Worm (Caenorhabditis elegans) whole organism, dauer: Measurements from ENCODE around the gene srh-137.

ENCODE experiments used
- unc-62 ChIP-seq: sonication (generic microtip); optimal IDR thresholded peaks from 2 replicates; lab custom pipeline; 2017; ENCODE audit warnings: missing biosample characterization, missing genetic modification reagents, missing genetic modification characterization

Gene srh-137

DNA sequence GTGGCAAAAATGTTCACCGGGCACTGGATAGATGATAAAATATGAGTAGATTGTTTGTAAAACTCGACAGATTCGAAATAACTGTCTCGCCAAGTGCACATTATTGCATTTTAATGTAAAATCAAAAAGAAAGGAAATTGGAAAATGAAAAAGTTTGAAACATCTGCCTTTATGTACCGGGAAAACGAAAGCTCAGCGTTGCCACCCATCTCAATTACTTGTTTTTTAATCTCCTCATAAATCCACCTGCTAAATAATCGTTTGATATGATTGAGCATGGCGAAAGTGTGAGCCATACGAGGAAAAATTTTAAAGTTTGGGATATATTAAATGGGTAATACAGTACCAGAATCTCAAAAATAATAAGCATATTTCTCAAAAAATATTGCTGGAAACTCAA lies at the start of gene srh-137:
Gene srh-137, minus strand, starts transcription at position 101 of the 400 bp plus-strand sequence.
- TF ChIP-seq unc-62, result no peak

DNA sequence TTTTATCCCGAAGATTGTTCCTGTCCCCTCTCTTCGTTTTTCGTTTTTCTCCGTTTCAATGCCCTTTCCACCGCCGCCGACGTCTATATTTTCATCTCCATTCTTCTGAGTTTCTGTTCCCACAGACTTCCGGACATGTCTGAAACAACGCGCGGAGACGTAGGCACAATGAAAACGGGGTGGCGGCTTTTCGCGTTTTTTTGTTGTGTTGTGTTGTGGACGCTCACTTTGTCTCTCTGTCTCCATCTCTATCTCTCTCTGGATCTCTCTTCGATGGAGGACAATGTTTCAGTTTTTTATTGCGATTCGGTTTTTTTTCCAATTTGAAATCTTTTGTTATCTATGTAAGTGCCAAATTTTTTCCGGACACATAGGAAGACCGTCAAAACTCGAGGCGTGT lies 43.5 kb upstream of the srh-137 start:
- no peak for TF ChIP-seq unc-62

DNA sequence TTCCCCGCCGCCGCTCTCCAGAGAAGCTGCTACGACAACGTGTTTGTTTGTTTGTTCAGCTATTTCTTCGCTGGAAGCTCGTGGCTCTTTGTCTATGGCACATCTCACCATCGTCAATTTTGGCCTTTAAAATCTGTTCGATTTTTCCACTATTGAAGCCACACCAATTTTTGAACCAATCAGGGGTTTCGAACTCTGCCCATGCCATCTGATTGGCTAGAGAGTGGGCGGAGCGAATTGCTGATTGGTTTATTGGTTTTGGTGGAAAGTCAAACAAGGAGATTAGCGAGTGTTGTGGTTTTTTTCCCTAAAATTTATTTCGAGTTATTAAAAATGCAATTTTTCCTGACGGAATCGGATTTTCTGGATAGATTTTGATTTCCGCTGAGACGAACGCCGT lies 39.7 kb upstream of the srh-137 start:
- no peak for TF ChIP-seq unc-62

DNA sequence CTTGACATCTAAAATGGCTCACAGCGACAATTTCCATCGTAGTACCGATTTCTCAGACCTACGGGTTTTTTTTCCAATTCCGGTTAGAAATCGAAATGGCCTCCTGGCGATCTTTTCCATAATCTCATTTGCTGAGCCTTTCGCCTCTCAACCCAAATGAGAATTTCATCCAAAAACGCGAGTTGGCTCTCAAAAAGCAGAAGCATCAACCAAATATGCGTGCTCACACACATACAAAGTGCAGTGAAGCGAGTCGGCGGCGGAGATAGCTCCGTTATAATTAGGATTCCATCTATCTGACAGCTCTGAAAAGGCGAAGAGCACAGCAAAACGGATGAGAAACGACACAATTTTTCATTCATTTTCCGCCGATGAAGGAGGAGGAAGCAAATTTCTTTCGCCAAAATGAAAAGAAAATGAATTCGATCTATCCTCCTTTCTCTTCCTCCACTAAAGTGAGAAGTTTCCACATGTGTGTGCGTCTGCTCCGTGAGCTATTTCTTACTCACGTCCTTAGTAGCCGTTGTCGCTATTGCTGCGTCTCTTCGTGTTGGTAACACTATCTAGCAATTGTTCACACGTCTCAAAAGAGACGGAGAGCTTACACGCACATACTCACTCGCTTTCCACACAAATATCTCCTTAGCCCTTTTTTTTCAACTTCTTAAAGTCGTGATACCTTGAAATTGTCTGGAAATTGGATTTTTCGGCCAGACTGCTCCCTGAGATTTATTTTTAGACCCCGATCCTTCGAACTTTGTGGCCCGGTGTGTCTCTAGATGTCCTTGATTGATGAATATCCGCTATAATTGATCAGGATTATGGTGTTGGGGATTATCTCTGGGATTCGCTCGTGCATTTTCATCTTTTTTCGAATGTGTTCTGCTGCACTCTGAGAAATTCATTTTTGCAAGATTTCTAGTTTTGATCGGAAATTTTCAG lies 35.9 kb upstream of the srh-137 start:
- no peak for TF ChIP-seq unc-62

DNA sequence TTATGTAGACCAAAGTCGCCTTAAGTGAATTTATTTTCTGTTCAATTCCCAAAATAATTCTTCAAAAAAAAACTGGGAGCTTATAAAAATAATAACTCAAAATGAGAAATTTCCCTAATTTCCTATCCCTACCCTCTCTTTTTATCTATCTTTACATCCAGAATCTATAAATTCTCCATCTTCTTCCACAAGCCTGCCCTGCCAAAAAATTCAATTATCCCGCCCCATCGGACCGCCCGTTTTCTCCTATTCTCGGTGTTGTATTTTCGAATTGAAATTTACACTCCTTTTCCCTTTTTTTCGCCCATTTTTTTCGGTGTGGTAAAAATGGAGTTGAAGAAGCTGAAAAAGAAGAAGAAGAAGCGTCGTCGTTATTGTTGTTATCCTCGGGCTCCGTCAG lies 33.0 kb upstream of the srh-137 start:
- TF ChIP-seq unc-62, result no peak

DNA sequence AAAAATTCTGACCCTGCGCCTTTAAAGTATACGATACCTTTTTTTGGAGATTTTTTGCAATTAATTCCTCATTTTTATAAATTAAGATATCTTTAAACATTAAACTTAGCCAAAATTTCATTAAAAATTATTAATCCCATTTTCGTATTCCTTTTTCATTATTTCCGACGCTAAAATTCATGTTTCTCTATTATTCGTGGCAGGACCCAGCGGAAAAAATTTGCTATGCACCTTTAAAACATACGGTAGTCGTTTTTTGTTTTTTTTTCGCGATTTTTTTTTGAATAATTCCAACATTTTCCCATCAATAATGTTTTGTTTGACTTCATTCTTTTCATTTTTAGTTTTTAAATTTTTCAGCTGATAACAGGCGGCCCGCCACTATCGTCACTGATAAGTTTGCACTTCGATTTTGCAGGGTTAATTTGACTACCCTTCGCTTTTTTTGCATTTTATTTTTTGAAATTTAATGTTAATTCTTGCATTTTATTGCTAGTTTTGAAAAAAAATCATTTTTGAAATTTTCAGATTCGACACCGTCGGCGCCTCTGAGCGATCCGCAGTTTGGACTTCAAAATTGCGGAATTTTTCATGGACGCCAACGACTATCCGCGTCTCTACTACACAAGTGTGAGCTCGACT lies 30.7 kb upstream of the srh-137 start, which contains the start of gene dkf-2:
Gene dkf-2, plus strand, starts transcription at position 592 of the 642 bp plus-strand sequence.
- TF ChIP-seq unc-62, result no peak

DNA sequence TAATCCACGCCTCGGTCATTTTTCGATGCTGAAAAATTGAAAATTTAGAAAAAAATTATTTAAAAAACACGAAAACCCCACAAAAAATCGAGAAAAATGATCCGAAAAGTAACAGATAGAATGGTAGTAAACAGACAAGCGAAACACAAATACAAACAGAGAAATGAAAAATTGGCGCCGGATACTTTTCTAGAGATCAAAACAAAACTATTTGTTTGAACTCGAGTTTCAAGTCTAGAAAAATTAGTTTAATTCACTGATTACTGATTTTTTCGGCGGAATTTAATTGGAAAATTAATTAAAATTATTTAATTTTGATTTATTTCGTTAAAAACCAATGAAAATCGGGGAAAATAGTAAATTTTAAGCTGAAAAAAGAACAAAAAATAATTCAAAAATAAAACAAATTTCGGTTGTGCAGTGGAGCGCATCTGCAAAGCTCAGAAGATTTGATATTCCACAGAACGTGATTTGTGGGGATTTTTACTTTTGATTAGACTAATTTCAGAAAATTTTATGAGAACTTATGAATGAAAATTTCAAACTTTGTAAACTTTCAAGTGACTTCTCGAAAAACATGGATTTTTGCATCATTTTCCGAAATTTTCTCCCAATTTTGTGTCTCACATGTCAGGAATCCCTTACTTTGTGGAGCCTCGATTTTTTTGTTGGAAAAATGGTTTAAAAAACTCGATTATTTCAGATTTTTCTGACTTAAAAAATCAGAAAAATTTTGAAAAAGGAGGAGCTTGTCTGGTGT lies 29.9 kb upstream of the srh-137 start, which contains the start of gene gyg-2:
Gene gyg-2, minus strand, starts transcription at position 28 of the 760 bp plus-strand sequence.
- TF ChIP-seq unc-62, result no peak

DNA sequence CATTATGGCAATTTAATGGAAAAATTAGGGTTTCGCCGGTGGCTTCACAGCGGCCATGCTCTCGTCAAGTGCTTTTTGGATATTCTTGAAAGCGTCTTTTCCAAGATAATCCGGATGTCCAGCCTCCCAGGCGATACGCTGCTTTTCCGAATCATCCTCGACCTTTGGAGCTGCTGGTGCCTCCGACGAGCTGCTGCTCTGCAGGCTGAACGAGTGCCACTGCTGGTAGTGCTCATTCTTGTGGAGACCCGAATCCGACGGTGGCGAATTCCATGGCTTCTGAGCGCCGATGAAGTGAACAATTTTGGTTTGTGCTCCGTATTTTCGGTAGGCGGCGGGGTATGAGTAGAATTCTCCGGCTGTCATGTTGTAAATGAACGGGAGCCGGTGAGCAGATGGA lies 28.7 kb upstream of the srh-137 start:
- no peak for TF ChIP-seq unc-62

DNA sequence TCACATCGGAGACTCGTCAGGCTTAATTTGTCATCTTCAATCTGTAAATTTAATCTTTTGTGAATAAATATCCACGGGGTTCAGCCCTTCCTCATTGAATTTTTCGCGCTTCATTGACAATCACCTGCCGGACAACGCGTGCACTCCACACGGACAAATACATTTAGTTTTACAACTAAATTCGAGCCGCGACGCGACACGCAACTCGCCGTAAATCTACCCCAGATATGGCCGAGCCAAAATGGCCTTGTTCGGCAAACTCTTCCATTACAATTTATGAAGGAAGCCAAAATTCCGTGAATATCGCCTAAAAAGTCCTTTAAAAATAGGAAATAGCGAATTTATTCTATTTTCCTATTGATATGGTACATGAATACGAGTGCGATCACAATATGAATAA lies 28.3 kb upstream of the srh-137 start:
- TF ChIP-seq unc-62, result no peak

DNA sequence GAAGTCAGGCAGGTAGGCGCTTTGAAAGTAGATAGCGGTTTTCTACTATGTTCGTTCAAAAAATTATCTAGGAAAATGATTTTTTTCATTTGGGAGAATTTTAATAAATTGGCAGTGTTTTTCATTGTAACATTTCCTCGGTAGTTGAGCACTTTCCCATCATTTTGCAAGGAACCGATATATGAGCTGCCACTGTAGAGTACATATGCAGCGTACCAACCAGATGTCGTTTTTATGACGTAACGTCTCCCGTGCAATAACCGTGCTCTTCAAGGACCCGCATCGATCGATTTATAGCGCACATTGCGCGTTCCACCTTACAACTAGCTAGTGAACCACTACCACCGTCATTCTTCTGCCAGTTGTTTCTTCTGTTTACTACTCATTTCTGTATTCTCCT lies 25.6 kb upstream of the srh-137 start, which contains the start of gene T25E12.6:
Gene T25E12.6, plus strand, starts transcription at position 301 of the 400 bp plus-strand sequence.
- no peak for TF ChIP-seq unc-62

DNA sequence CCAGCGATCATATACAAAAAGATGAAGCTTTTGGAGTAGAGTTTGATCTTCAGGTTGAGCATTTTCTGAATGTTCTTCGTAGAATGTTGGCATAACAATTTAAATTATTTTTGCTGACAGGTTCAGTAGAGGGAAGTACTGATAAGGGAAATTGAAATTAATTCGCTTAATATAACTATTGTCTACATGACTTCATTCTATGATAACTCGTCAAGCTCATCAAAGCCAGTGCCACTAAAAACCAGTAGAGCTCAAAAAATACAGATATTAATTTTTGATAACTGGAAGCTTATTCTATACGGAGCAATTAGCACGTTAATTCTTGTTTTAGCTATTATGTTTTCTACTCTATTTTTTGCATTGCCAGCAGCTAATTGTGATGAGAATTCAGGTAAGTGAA lies 22.6 kb upstream of the srh-137 start, which contains the start of the genes clec-29 and clec-39:
Gene clec-29, minus strand, starts transcription at position 101 of the 400 bp plus-strand sequence.
Gene clec-39, plus strand, starts transcription at position 169 of the 400 bp plus-strand sequence.
- no peak for TF ChIP-seq unc-62

DNA sequence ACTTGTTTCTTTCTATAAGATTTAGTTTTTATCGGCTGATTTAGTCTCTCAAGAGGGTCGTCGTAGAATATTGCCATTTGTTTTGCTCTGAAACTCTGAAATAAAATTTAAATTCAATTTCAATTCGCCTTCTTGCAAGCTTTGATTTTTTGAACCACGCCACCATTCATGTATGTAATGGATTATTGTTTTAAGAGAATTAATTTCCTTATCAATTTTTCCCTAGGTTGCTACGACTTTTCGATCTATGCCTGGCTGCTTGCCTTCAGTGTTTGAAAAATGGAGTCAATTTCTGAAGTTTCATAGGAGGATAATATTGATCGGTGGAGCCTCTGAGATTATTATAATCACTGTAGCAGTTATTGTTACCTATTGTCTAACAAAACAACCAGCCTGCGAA lies 19.0 kb upstream of the srh-137 start, which contains the start of the genes clec-38 and clec-34:
Gene clec-38, minus strand, starts transcription at position 101 of the 400 bp plus-strand sequence.
Gene clec-34, plus strand, starts transcription at position 248 of the 400 bp plus-strand sequence.
- no peak for TF ChIP-seq unc-62

DNA sequence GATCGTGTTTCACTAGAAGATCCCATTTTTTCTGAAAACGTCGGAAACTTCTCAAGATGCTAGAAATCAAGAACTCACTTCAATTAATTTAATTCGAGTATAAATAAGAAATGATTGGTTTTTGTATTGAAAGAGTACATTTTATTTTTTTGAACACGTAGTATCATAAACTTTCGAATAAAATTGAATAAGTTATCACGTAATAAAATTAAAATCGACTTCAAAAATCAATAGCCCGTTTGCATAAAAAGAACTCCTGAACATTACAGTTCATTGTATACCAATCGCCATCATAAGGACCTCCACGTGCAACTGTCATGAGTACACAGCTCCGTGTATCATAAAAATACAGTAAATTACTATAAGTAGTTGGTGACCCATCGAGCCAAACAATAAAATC lies 17.2 kb upstream of the srh-137 start, which contains the start of gene T25E12.16:
Gene T25E12.16, minus strand, starts transcription at position 101 of the 400 bp plus-strand sequence.
- no peak for TF ChIP-seq unc-62

DNA sequence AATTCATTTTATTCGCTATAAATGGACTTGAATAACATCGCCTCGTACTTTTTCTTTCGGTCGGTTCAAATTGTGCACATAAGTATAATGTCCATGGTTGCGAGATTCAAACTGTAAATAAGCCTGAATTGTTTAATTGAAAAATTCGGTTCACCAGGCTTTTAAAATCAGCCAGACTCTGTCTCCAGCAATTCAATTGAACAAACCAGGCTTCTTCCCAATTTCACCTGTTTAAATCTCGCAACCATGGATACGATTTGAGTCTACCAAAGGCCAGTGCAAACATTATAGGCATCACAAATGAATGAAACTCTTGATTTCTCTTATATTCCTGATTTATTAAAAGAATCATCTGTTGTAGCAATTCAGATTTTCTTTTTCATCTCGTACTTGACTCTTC lies 15.1 kb upstream of the srh-137 start, which contains the start of gene srz-100:
Gene srz-100, plus strand, starts transcription at position 301 of the 400 bp plus-strand sequence.
- TF ChIP-seq unc-62, result no peak

DNA sequence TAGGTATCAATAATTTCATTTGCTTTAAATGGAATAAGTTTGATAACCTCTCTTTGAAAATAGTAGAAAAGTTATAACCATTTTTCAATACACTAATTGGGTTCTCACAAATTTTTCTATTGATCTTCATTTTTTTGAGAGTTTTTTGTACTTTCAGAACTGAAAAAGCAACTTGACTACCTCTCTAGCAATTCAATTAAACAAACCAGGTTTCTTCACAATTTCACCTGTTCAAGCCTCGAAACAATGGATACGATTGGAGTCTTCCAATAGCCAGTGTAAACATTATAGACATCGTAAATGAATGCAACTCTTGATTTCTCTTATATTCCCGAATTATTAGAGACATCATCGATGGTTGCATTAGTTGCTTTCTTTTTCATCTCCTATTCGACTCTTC lies 13.5 kb upstream of the srh-137 start, which contains the start of gene srz-99:
Gene srz-99, plus strand, starts transcription at position 301 of the 400 bp plus-strand sequence.
- no peak for TF ChIP-seq unc-62

DNA sequence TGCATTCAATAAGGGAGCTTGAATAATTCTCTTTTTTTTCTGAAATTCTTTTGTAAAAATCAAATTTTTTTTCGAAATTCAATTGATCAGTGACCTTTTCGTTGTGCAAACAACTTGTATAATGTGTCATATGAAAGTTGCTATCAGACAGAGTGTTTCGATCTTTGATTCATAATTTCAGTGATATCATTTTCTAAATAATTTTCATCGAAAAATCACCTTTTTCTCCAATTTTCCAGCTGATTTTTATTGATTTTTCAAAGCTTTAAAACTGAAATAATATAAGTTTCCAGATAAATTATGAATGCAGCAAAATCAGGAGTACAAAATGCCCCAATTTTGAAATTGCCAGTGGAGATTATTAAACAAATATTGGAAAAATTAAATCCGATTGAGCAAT lies 12.0 kb upstream of the srh-137 start, which contains the start of gene fbxa-127:
Gene fbxa-127, plus strand, starts transcription at position 301 of the 400 bp plus-strand sequence.
- TF ChIP-seq unc-62, result no peak
